Fruit fly (Drosophila melanogaster): ENCODE data around the gene PNUTS.
A peak's percentile ranks its signal among the peaks of the same experiment; 100 is the strongest.

Gene PNUTS

dm6 chr2L:845341-846004 lies 24.8 kb upstream of the PNUTS start (continued):
- TF ChIP-seq PHDP (tag; optimal IDR thresholded peaks at IDR 0.05) (peak; percentile 88), HLH54F (GFP tag; optimal IDR thresholded peaks at IDR 0.05) (peak; percentile 82), CG3838 (GFP tag; optimal IDR thresholded peaks at IDR 0.05) (peak; percentile 50), CG32767 (GFP tag; IDR thresholded peaks at IDR 0.05) (peak; percentile 83), Eip74EF (GFP tag; optimal IDR thresholded peaks at IDR 0.05) (peak in 1 of 2 experiments; percentile 82), Mad (GFP tag; optimal IDR thresholded peaks at IDR 0.05) (peak; percentile 55), CG3163 (GFP tag; optimal IDR thresholded peaks at IDR 0.05) (peak; percentile 86), CHES-1-like (GFP tag; optimal IDR thresholded peaks at IDR 0.05) (peak; percentile 90), kay (GFP tag; optimal IDR thresholded peaks at IDR 0.05) (peak; percentile 65), CG10431 (GFP tag; optimal IDR thresholded peaks at IDR 0.05) (peak; percentile 40), CG11696 (GFP tag; IDR thresholded peaks at IDR 0.05) (peak; percentile 75), ash1 (GFP tag; optimal IDR thresholded peaks at IDR 0.05) (peak; percentile 34), Tbp (GFP tag; optimal IDR thresholded peaks at IDR 0.05) (no peak), D (optimal IDR thresholded peaks at IDR 0.05) (no peak), D (GFP tag; optimal IDR thresholded peaks at IDR 0.05) (peak; percentile 82), CG31365 (tag; optimal IDR thresholded peaks at IDR 0.05) (peak; percentile 76), unc-4 (GFP tag; IDR thresholded peaks at IDR 0.05; ENCODE audit: partially characterized antibody) (no peak), nom (GFP tag; optimal IDR thresholded peaks at IDR 0.05) (no peak), Dref (GFP tag; IDR thresholded peaks at IDR 0.05) (peak; percentile 38; the same call in 1 of the 2 replicates), shn (GFP tag; optimal IDR thresholded peaks at IDR 0.05) (peak; percentile 85), CG8478 (optimal IDR thresholded peaks at IDR 0.05) (no peak), toy (GFP tag; IDR thresholded peaks at IDR 0.05) (no peak; the same call in 1 of the 2 replicates), MBD-R2 (GFP tag; IDR thresholded peaks at IDR 0.05) (peak; percentile 68), gt (GFP tag; IDR thresholded peaks at IDR 0.05) (peak; percentile 65; the same call in 1 of the 2 replicates), ewg (GFP tag; optimal IDR thresholded peaks at IDR 0.05) (peak; percentile 74), Blimp-1 (GFP tag; optimal IDR thresholded peaks at IDR 0.05) (peak; percentile 86), gsb (GFP tag; IDR thresholded peaks at IDR 0.05) (peak; percentile 82), dysf (GFP tag; IDR thresholded peaks at IDR 0.05) (peak; percentile 94), Bgb (GFP tag; IDR thresholded peaks at IDR 0.05; ENCODE audit: partially characterized antibody) (no peak), cg (GFP tag; optimal IDR thresholded peaks at IDR 0.05) (no peak), CG8089 (GFP tag; optimal IDR thresholded peaks at IDR 0.05) (peak; percentile 83), Ets97D (GFP tag; optimal IDR thresholded peaks at IDR 0.05) (peak; percentile 59), maf-S (GFP tag; optimal IDR thresholded peaks at IDR 0.05) (peak; percentile 74), fu2 (GFP tag; optimal IDR thresholded peaks at IDR 0.05) (peak; percentile 80), CG15601 (tag; optimal IDR thresholded peaks at IDR 0.05) (peak; percentile 75), CG16779 (GFP tag; IDR thresholded peaks at IDR 0.05) (peak; percentile 87), crol (GFP tag; IDR thresholded peaks at IDR 0.05) (peak; percentile 87), tap (tag; optimal IDR thresholded peaks at IDR 0.05) (peak; percentile 88), Trl (optimal IDR thresholded peaks at IDR 0.05) (peak; percentile 22 to 50), Trl (GFP tag; optimal IDR thresholded peaks at IDR 0.05) (peak; percentile 86), Doc3 (GFP tag; IDR thresholded peaks at IDR 0.05; ENCODE audit: partially characterized antibody) (no peak), CG18599 (GFP tag; optimal IDR thresholded peaks at IDR 0.05) (peak; percentile 91), tin (GFP tag; optimal IDR thresholded peaks at IDR 0.05) (peak; percentile 80), ac (GFP tag; optimal IDR thresholded peaks at IDR 0.05) (no peak), Oli (tag; optimal IDR thresholded peaks at IDR 0.05) (peak; percentile 83), vvl (GFP tag; IDR thresholded peaks at IDR 0.05) (peak; percentile 95), cad (GFP tag; optimal IDR thresholded peaks at IDR 0.05) (no peak), YL-1 (GFP tag; optimal IDR thresholded peaks at IDR 0.05) (peak; percentile 62), danr (GFP tag; IDR thresholded peaks at IDR 0.05) (peak; percentile 73; the same call in 1 of the 2 replicates), CG2120 (GFP tag; optimal IDR thresholded peaks at IDR 0.05) (peak; percentile 92), mam (GFP tag; optimal IDR thresholded peaks at IDR 0.05) (peak; percentile 90)

Measured in whole organism, embryonic.